Fruit fly (Drosophila melanogaster) whole organism, embryonic: ENCODE data around the gene Ir31a.

ENCODE experiments used
- Abd-B ChIP-seq: fragments of 200-800 bp; sonication (Bioruptor generic); optimal IDR thresholded peaks from 2 replicates; lab custom pipeline; 2018; ENCODE audit warnings: missing biosample characterization, mild to moderate bottlenecking, missing genetic modification characterization, moderate library complexity
- CG10267 ChIP-seq: fragments of 200-800 bp; sonication (Bioruptor generic); optimal IDR thresholded peaks from 2 replicates; lab custom pipeline; 2018; ENCODE audit warnings: missing biosample characterization, mild to moderate bottlenecking, missing genetic modification characterization, moderate library complexity
- CG11560 ChIP-seq: fragments of 200-800 bp; sonication (Bioruptor generic); IDR thresholded peaks from 3 replicates; pipeline ENCODE4 v1.3.6; 2022; ENCODE audit warnings: missing biosample characterization, missing genetic modification characterization
- CG11723 ChIP-seq: fragments of 200-800 bp; sonication (Bioruptor generic); optimal IDR thresholded peaks from 2 replicates; lab custom pipeline; 2017; ENCODE audit warnings: missing biosample characterization, mild to moderate bottlenecking, missing genetic modification characterization
- CG13424 ChIP-seq: fragments of 200-800 bp; sonication (Bioruptor generic); optimal IDR thresholded peaks from 2 replicates; lab custom pipeline; 2019; ENCODE audit warnings: missing biosample characterization, mild to moderate bottlenecking, missing genetic modification characterization, moderate library complexity
- CG1603 ChIP-seq: fragments of 200-800 bp; sonication (Bioruptor generic); optimal IDR thresholded peaks from 2 replicates; lab custom pipeline; 2019; ENCODE audit warnings: missing biosample characterization, mild to moderate bottlenecking, missing genetic modification characterization, moderate library complexity
- CG17612 ChIP-seq: fragments of 200-800 bp; sonication (Bioruptor generic); IDR thresholded peaks from 2 replicates; pipeline ENCODE4 v1.3.6; 2022; ENCODE audit warnings: missing biosample characterization, missing genetic modification characterization
- CG2116 ChIP-seq: fragments of 200-800 bp; sonication (Bioruptor generic); optimal IDR thresholded peaks from 3 replicates; lab custom pipeline; 2018; ENCODE audit warnings: missing biosample characterization, mild to moderate bottlenecking, missing genetic modification characterization
- CG30020 ChIP-seq: fragments of 200-800 bp; optimal IDR thresholded peaks from 2 replicates; lab custom pipeline; 2019; ENCODE audit warnings: missing biosample characterization, mild to moderate bottlenecking, missing genetic modification characterization, moderate library complexity
- CG31441 ChIP-seq: fragments of 200-800 bp; sonication (Bioruptor generic); IDR thresholded peaks from 2 replicates; pipeline ENCODE4 v1.3.6; 2022; ENCODE audit warnings: missing biosample characterization, missing genetic modification characterization
- CG32767 ChIP-seq: fragments of 200-800 bp; sonication (Bioruptor generic); IDR thresholded peaks from 2 replicates; pipeline ENCODE4 v1.3.6; 2022; ENCODE audit warnings: missing biosample characterization, missing genetic modification characterization
- CG3995 ChIP-seq: fragments of 200-800 bp; sonication (Bioruptor generic); optimal IDR thresholded peaks from 3 replicates; lab custom pipeline; 2016; ENCODE audit warnings: missing biosample characterization, missing genetic modification characterization
- CG4404 ChIP-seq: fragments of 200-800 bp; sonication (Bioruptor generic); IDR thresholded peaks from 2 replicates; pipeline ENCODE4 v1.3.6; 2022; ENCODE audit warnings: missing biosample characterization, missing genetic modification characterization
- CG4424 ChIP-seq: fragments of 200-800 bp; sonication (Bioruptor generic); optimal IDR thresholded peaks from 3 replicates; lab custom pipeline; 2016; ENCODE audit warnings: missing biosample characterization, missing genetic modification characterization
- CG4707 ChIP-seq: fragments of 200-800 bp; sonication (Bioruptor generic); optimal IDR thresholded peaks from 2 replicates; lab custom pipeline; 2018; ENCODE audit warnings: missing biosample characterization, mild to moderate bottlenecking, missing genetic modification characterization, moderate library complexity
- CG6175 ChIP-seq: fragments of 200-800 bp; sonication (Bioruptor generic); IDR thresholded peaks from 3 replicates; pipeline ENCODE4 v1.3.6; 2022; ENCODE audit warnings: missing biosample characterization, missing genetic modification characterization
- CG6791 ChIP-seq: fragments of 200-800 bp; sonication (Bioruptor generic); IDR thresholded peaks from 3 replicates; pipeline ENCODE4 v1.3.6; 2022; ENCODE audit warnings: missing biosample characterization, missing genetic modification characterization; ENCODE audit not compliant: partially characterized antibody
- CG7271 ChIP-seq: fragments of 200-800 bp; sonication (Bioruptor generic); optimal IDR thresholded peaks from 2 replicates; lab custom pipeline; 2018; ENCODE audit warnings: missing biosample characterization, mild to moderate bottlenecking, missing genetic modification characterization, moderate library complexity
- CG7987 ChIP-seq: fragments of 200-800 bp; sonication (Bioruptor generic); optimal IDR thresholded peaks from 2 replicates; lab custom pipeline; 2018; ENCODE audit warnings: missing biosample characterization, mild to moderate bottlenecking, missing genetic modification characterization, moderate library complexity
- CG8924 ChIP-seq: fragments of 200-800 bp; optimal IDR thresholded peaks from 3 replicates; lab custom pipeline; 2019; ENCODE audit warnings: missing biosample characterization, mild to moderate bottlenecking, missing genetic modification characterization, moderate library complexity
- Doc3 ChIP-seq: fragments of 200-800 bp; sonication (Bioruptor generic); IDR thresholded peaks from 3 replicates; pipeline ENCODE4 v1.3.6; 2022; ENCODE audit warnings: missing biosample characterization, missing genetic modification characterization; ENCODE audit not compliant: partially characterized antibody
- Dp ChIP-seq: fragments of 200-800 bp; sonication (Bioruptor generic); optimal IDR thresholded peaks from 2 replicates; lab custom pipeline; 2018; ENCODE audit warnings: missing biosample characterization, mild to moderate bottlenecking, missing genetic modification characterization, moderate library complexity
- Dref ChIP-seq: fragments of 200-800 bp; sonication (Bioruptor generic); IDR thresholded peaks from 2 replicates; pipeline ENCODE4 v1.3.6; 2022; ENCODE audit warnings: missing biosample characterization, missing genetic modification characterization
- Drgx ChIP-seq: fragments of 200-800 bp; sonication (Bioruptor generic); IDR thresholded peaks from 2 replicates; pipeline ENCODE4 v1.3.6; 2022; ENCODE audit warnings: missing biosample characterization, missing genetic modification characterization
- Kr ChIP-seq: fragments of 200-800 bp; sonication (Bioruptor generic); optimal IDR thresholded peaks from 2 replicates; lab custom pipeline; 2017; ENCODE audit warnings: missing biosample characterization, mild to moderate bottlenecking, missing genetic modification characterization
- Lhr ChIP-seq: fragments of 200-800 bp; sonication (Bioruptor generic); optimal IDR thresholded peaks from 3 replicates; lab custom pipeline; 2017; ENCODE audit warnings: mild to moderate bottlenecking, missing biosample characterization, missing genetic modification reagents, missing genetic modification characterization
- Mrtf ChIP-seq: fragments of 200-800 bp; sonication (Bioruptor generic); IDR thresholded peaks from 3 replicates; pipeline ENCODE4 v1.3.6; 2022; ENCODE audit warnings: missing biosample characterization, missing genetic modification characterization
- Xbp1 ChIP-seq: fragments of 200-800 bp; sonication (Bioruptor generic); optimal IDR thresholded peaks from 3 replicates; lab custom pipeline; 2016; ENCODE audit warnings: missing biosample characterization, mild to moderate bottlenecking, missing genetic modification characterization
- Xrp1 ChIP-seq: fragments of 200-800 bp; sonication (Bioruptor generic); IDR thresholded peaks from 2 replicates; pipeline ENCODE4 v1.3.6; 2022; ENCODE audit warnings: missing biosample characterization, missing genetic modification characterization
- amos ChIP-seq: fragments of 200-800 bp; sonication (Bioruptor generic); IDR thresholded peaks from 2 replicates; pipeline ENCODE4 v1.3.6; 2022; ENCODE audit warnings: missing biosample characterization, missing genetic modification characterization; ENCODE audit not compliant: partially characterized antibody
- bab2 ChIP-seq: fragments of 200-800 bp; sonication (Bioruptor generic); optimal IDR thresholded peaks from 2 replicates; lab custom pipeline; 2016; ENCODE audit warnings: missing biosample characterization, missing genetic modification characterization
- bigmax ChIP-seq: fragments of 200-800 bp; sonication (Bioruptor generic); optimal IDR thresholded peaks from 2 replicates; lab custom pipeline; 2018; ENCODE audit warnings: missing biosample characterization, mild to moderate bottlenecking, missing genetic modification characterization
- btn ChIP-seq: fragments of 200-800 bp; sonication (Bioruptor generic); optimal IDR thresholded peaks from 2 replicates; lab custom pipeline; 2016; ENCODE audit warnings: missing biosample characterization, missing genetic modification characterization
- ci ChIP-seq: fragments of 200-800 bp; sonication (Bioruptor generic); IDR thresholded peaks from 3 replicates; pipeline ENCODE4 v1.3.6; 2022; ENCODE audit warnings: missing biosample characterization, missing genetic modification characterization
- crp ChIP-seq, 2 experiments: fragments of 200-800 bp; sonication (Bioruptor generic); optimal IDR thresholded peaks; 2 replicates in 1 of 2; 3 replicates in 1 of 2; lab custom pipeline; 2017; ENCODE audit warnings: missing biosample characterization in 2 of 2, missing genetic modification characterization in 2 of 2, mild to moderate bottlenecking in 1 of 2, moderate library complexity in 1 of 2
- da ChIP-seq: fragments of 200-800 bp; sonication (Bioruptor generic); optimal IDR thresholded peaks from 2 replicates; lab custom pipeline; 2016; ENCODE audit warnings: missing biosample characterization, missing genetic modification characterization
- dmrt11E ChIP-seq: fragments of 200-800 bp; sonication (Bioruptor generic); optimal IDR thresholded peaks from 3 replicates; lab custom pipeline; 2018; ENCODE audit warnings: missing biosample characterization, mild to moderate bottlenecking, missing genetic modification characterization, moderate library complexity
- dysf ChIP-seq: fragments of 200-800 bp; sonication (Bioruptor generic); IDR thresholded peaks from 3 replicates; pipeline ENCODE4 v1.3.6; 2022; ENCODE audit warnings: missing biosample characterization, missing genetic modification characterization
- ewg ChIP-seq: fragments of 200-800 bp; sonication (Bioruptor generic); optimal IDR thresholded peaks from 3 replicates; lab custom pipeline; 2017; ENCODE audit warnings: mild to moderate bottlenecking, missing biosample characterization, missing genetic modification reagents, missing genetic modification characterization
- fu2 ChIP-seq: fragments of 200-800 bp; sonication (Bioruptor generic); optimal IDR thresholded peaks from 2 replicates; lab custom pipeline; 2016; ENCODE audit warnings: missing biosample characterization, missing genetic modification characterization
- grau ChIP-seq: fragments of 200-800 bp; optimal IDR thresholded peaks from 3 replicates; lab custom pipeline; 2019; ENCODE audit warnings: missing biosample characterization, mild to moderate bottlenecking, missing genetic modification characterization, moderate library complexity
- her ChIP-seq: fragments of 200-800 bp; sonication (Bioruptor generic); optimal IDR thresholded peaks from 2 replicates; lab custom pipeline; 2016; ENCODE audit warnings: missing biosample characterization, missing genetic modification characterization
- lmd ChIP-seq: fragments of 200-800 bp; sonication (Bioruptor generic); IDR thresholded peaks from 2 replicates; pipeline ENCODE4 v1.3.6; 2022; ENCODE audit warnings: missing biosample characterization, missing genetic modification characterization
- nerfin-2 ChIP-seq: fragments of 200-800 bp; sonication (Bioruptor generic); IDR thresholded peaks from 2 replicates; pipeline ENCODE4 v1.3.6; 2022; ENCODE audit warnings: missing biosample characterization, missing genetic modification characterization; ENCODE audit not compliant: partially characterized antibody
- nom ChIP-seq: fragments of 200-800 bp; sonication (Bioruptor generic); optimal IDR thresholded peaks from 2 replicates; lab custom pipeline; 2017; ENCODE audit warnings: missing biosample characterization, missing genetic modification characterization, mild to moderate bottlenecking, moderate library complexity, missing genetic modification reagents
- org-1 ChIP-seq: fragments of 200-800 bp; sonication (Bioruptor generic); optimal IDR thresholded peaks from 2 replicates; lab custom pipeline; 2017; ENCODE audit warnings: missing biosample characterization, missing genetic modification characterization
- pfk ChIP-seq: fragments of 200-800 bp; sonication (Bioruptor generic); optimal IDR thresholded peaks from 2 replicates; lab custom pipeline; 2018; ENCODE audit warnings: missing biosample characterization, mild to moderate bottlenecking, missing genetic modification characterization, moderate library complexity
- sens ChIP-seq: fragments of 200-800 bp; sonication (Bioruptor generic); peaks from one replicate; lab custom pipeline; 2016; ENCODE audit warnings: missing biosample characterization, missing genetic modification characterization
- slbo ChIP-seq: fragments of 200-800 bp; sonication (Bioruptor generic); IDR thresholded peaks from 2 replicates; pipeline ENCODE4 v1.3.6; 2022; ENCODE audit warnings: missing biosample characterization, missing genetic modification characterization
- slou ChIP-seq: fragments of 200-800 bp; sonication (Bioruptor generic); optimal IDR thresholded peaks from 3 replicates; lab custom pipeline; 2016; ENCODE audit warnings: missing biosample characterization, missing genetic modification characterization
- z ChIP-seq: fragments of 200-800 bp; sonication (Bioruptor generic); IDR thresholded peaks from 3 replicates; pipeline ENCODE4 v1.3.6; 2022; ENCODE audit warnings: missing biosample characterization, missing genetic modification characterization

Ir31a gene

dm6 chr2L:10366525-10366924, 38.8 kb upstream of the Ir31a start, which contains the start of gene CG5056 (continued):
- peak; percentile 39 for TF ChIP-seq Dref (GFP tag; lab: Robert Waterston, UW)
- peak; percentile 43; the same call in 1 of the 2 replicates for TF ChIP-seq slbo (GFP tag; lab: Robert Waterston, UW)
- TF ChIP-seq her: peak; percentile 95
- TF ChIP-seq CG31441: no peak
- peak; percentile 13 for TF ChIP-seq dmrt11E (tag; lab: Kevin White, UChicago)
- TF ChIP-seq sens: peak; percentile 49
- peak in 1 of 2 experiments; percentile 66 for TF ChIP-seq crp (GFP tag; optimal IDR thresholded peaks at IDR 0.05; lab: Kevin White, UChicago)
- peak; percentile 11 for TF ChIP-seq CG7271 (tag; lab: Kevin White, UChicago)
- TF ChIP-seq CG6175 (GFP tag; lab: Robert Waterston, UW): no peak
- peak; percentile 54 for TF ChIP-seq Lhr
- TF ChIP-seq CG11723 (GFP tag; lab: Kevin White, UChicago): peak; percentile 87
- TF ChIP-seq lmd (GFP tag; lab: Robert Waterston, UW): peak; percentile 16; the same call in 1 of the 2 replicates
- TF ChIP-seq bigmax (GFP tag; lab: Kevin White, UChicago): peak; percentile 69
- TF ChIP-seq grau (tag; lab: Kevin White, UChicago): peak; percentile 34
- TF ChIP-seq CG32767 (GFP tag; lab: Robert Waterston, UW): peak; percentile 75
- no peak for TF ChIP-seq z (GFP tag; lab: Robert Waterston, UW)
- peak; percentile 30 for TF ChIP-seq CG13424 (tag; lab: Kevin White, UChicago)
- no peak for TF ChIP-seq nerfin-2 (GFP tag; lab: Robert Waterston, UW)
- TF ChIP-seq Drgx (GFP tag; lab: Robert Waterston, UW): no peak
- TF ChIP-seq org-1 (GFP tag; lab: Kevin White, UChicago): no peak
- TF ChIP-seq bab2 (GFP tag; lab: Kevin White, UChicago): no peak
- peak; percentile 28 for TF ChIP-seq Xbp1
- TF ChIP-seq Dp: peak; percentile 36
- no peak for TF ChIP-seq CG4707
- peak; percentile 3 for TF ChIP-seq CG4424
- TF ChIP-seq CG3995: peak; percentile 7
- peak; percentile 27 for TF ChIP-seq slou
- TF ChIP-seq CG7987 (GFP tag; lab: Kevin White, UChicago): peak; percentile 5
- TF ChIP-seq Abd-B (GFP tag; lab: Kevin White, UChicago): peak; percentile 36
- peak; percentile 57 for TF ChIP-seq CG10267 (tag; lab: Kevin White, UChicago)
- TF ChIP-seq Xrp1 (GFP tag; lab: Robert Waterston, UW): peak; percentile 17; the same call in 1 of the 2 replicates
- TF ChIP-seq CG2116 (GFP tag; lab: Kevin White, UChicago): peak; percentile 56
- peak; percentile 41 for TF ChIP-seq ewg (GFP tag; lab: Kevin White, UChicago)
- peak; percentile 44 for TF ChIP-seq nom (GFP tag; lab: Kevin White, UChicago)
- no peak for TF ChIP-seq fu2 (GFP tag; lab: Kevin White, UChicago)
- 0 out of 3 replicates have a peak, but pooled peaks have one; percentile 25 for TF ChIP-seq CG6791 (GFP tag; lab: Robert Waterston, UW)
- no peak for TF ChIP-seq CG4404
- peak; percentile 59 for TF ChIP-seq CG8924 (tag; lab: Kevin White, UChicago)

DNA sequence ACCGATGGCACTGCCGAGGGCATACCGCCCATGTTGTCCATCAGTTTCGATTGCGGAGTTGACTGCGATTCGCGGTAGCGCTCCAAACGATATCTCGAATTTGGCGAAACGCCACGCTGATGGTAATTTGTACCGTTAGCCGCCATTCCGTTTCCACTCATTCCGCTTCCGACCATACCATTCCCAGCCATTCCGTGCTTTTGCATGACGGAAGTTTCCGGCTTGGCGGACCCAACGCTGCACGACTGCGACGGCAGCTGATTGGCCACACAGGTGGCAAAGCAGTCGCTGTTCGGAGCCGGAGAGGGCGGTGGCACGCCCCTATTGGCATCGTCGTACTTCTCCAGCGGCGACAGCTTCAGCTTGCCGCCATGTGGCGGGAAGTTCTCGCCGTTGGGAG, 33.1 kb upstream of the Ir31a start:
- TF ChIP-seq da (GFP tag; lab: Kevin White, UChicago) (peak; percentile 13), Doc3 (GFP tag; lab: Robert Waterston, UW) (0 out of 3 replicates have a peak, but pooled peaks have one; percentile 32), CG11723 (GFP tag; lab: Kevin White, UChicago) (peak; percentile 18), amos (GFP tag; lab: Robert Waterston, UW) (no peak), ci (GFP tag; lab: Robert Waterston, UW) (0 out of 3 replicates have a peak, but pooled peaks have one; percentile 33), btn (GFP tag; lab: Kevin White, UChicago) (no peak), dysf (GFP tag; lab: Robert Waterston, UW) (0 out of 3 replicates have a peak, but pooled peaks have one; percentile 28), CG1603 (tag; lab: Kevin White, UChicago) (peak; percentile 67), Mrtf (GFP tag; lab: Robert Waterston, UW) (no peak), CG11560 (0 out of 3 replicates have a peak, but pooled peaks have one; percentile 35), pfk (GFP tag; lab: Kevin White, UChicago) (peak; percentile 86), Kr (GFP tag; lab: Kevin White, UChicago) (no peak), CG30020 (peak; percentile 49), CG17612 (GFP tag; lab: Robert Waterston, UW) (0 out of 2 replicates have a peak, but pooled peaks have one; percentile 28)
